Fruit fly (Drosophila melanogaster) whole organism, adult: ENCODE results near the gene vvl.
A peak's percentile ranks its signal among the peaks of the same experiment; 100 is the strongest.

Experiments used
- CG11617 ChIP-seq: fragments of 200-800 bp; sonication (Bioruptor generic); optimal IDR thresholded peaks from 2 replicates; lab custom pipeline; 2017; ENCODE audit warnings: mild to moderate bottlenecking, missing biosample characterization, missing genetic modification reagents, missing genetic modification characterization
- CG12768 ChIP-seq: fragments of 200-800 bp; sonication (Bioruptor generic); optimal IDR thresholded peaks from 2 replicates; lab custom pipeline; 2017; ENCODE audit warnings: missing biosample characterization, missing genetic modification characterization, mild to moderate bottlenecking, moderate library complexity, missing genetic modification reagents
- CG14711 ChIP-seq: fragments of 200-800 bp; sonication (Bioruptor generic); optimal IDR thresholded peaks from 2 replicates; lab custom pipeline; 2018; ENCODE audit warnings: missing biosample characterization, mild to moderate bottlenecking, missing genetic modification characterization, moderate library complexity
- CG1620 ChIP-seq: fragments of 200-800 bp; sonication (Bioruptor generic); optimal IDR thresholded peaks from 2 replicates; lab custom pipeline; 2016; ENCODE audit warnings: missing biosample characterization, missing genetic modification characterization
- CG33017 ChIP-seq: fragments of 200-800 bp; sonication (Bioruptor generic); optimal IDR thresholded peaks from 2 replicates; lab custom pipeline; 2018; ENCODE audit warnings: missing biosample characterization, mild to moderate bottlenecking, missing genetic modification characterization, moderate library complexity
- CG5204 ChIP-seq: fragments of 200-800 bp; sonication (Bioruptor generic); optimal IDR thresholded peaks from 2 replicates; lab custom pipeline; 2016; ENCODE audit warnings: missing biosample characterization, missing genetic modification characterization
- CG7045 ChIP-seq: fragments of 200-800 bp; sonication (Bioruptor generic); optimal IDR thresholded peaks from 2 replicates; lab custom pipeline; 2017; ENCODE audit warnings: missing biosample characterization, mild to moderate bottlenecking, missing genetic modification characterization
- CG7101 ChIP-seq: fragments of 200-800 bp; sonication (Bioruptor generic); optimal IDR thresholded peaks from 2 replicates; lab custom pipeline; 2018; ENCODE audit warnings: missing biosample characterization, mild to moderate bottlenecking, missing genetic modification characterization, moderate library complexity
- Clk ChIP-seq: fragments of 200-800 bp; sonication (Bioruptor generic); optimal IDR thresholded peaks from 2 replicates; lab custom pipeline; 2017; ENCODE audit warnings: missing biosample characterization, missing genetic modification characterization
- Crg-1 ChIP-seq: fragments of 200-800 bp; sonication (Bioruptor generic); optimal IDR thresholded peaks from 2 replicates; lab custom pipeline; 2016; ENCODE audit warnings: missing biosample characterization, missing genetic modification characterization
- Hr96 ChIP-seq: fragments of 200-800 bp; sonication (Bioruptor generic); optimal IDR thresholded peaks from 2 replicates; lab custom pipeline; 2016; ENCODE audit warnings: missing biosample characterization, missing genetic modification characterization
- Mnt ChIP-seq: fragments of 200-800 bp; sonication (Bioruptor generic); optimal IDR thresholded peaks from 2 replicates; lab custom pipeline; 2016; ENCODE audit warnings: missing biosample characterization, mild to moderate bottlenecking, missing genetic modification characterization
- bab1 ChIP-seq: fragments of 200-800 bp; sonication (Bioruptor generic); optimal IDR thresholded peaks from 3 replicates; lab custom pipeline; 2019; ENCODE audit warnings: missing biosample characterization, mild to moderate bottlenecking, missing genetic modification characterization, moderate library complexity
- cic ChIP-seq: fragments of 200-800 bp; sonication (Bioruptor generic); optimal IDR thresholded peaks from 2 replicates; lab custom pipeline; 2017; ENCODE audit warnings: missing biosample characterization, mild to moderate bottlenecking, missing genetic modification characterization, moderate library complexity
- cnc ChIP-seq, 2 experiments: fragments of >200 bp; optimal IDR thresholded peaks; 2 replicates each; lab custom pipeline; 2017
- kay ChIP-seq: fragments of 200-800 bp; sonication (Bioruptor generic); peaks from one replicate; lab custom pipeline; 2016; ENCODE audit warnings: missing biosample characterization, missing genetic modification characterization, borderline replicate concordance
- ovo ChIP-seq: fragments of 200-800 bp; sonication (Bioruptor generic); optimal IDR thresholded peaks from 2 replicates; lab custom pipeline; 2016; ENCODE audit warnings: missing biosample characterization, missing genetic modification characterization
- pad ChIP-seq: fragments of 200-800 bp; sonication (Bioruptor generic); optimal IDR thresholded peaks from 3 replicates; lab custom pipeline; 2017; ENCODE audit warnings: missing biosample characterization, missing genetic modification characterization, mild to moderate bottlenecking, moderate library complexity, missing genetic modification reagents
- tj ChIP-seq: fragments of 200-800 bp; sonication (Bioruptor generic); optimal IDR thresholded peaks from 3 replicates; lab custom pipeline; 2017; ENCODE audit warnings: missing biosample characterization, mild to moderate bottlenecking, missing genetic modification characterization, moderate library complexity
- toe ChIP-seq: fragments of 200-800 bp; sonication (Bioruptor generic); optimal IDR thresholded peaks from 2 replicates; lab custom pipeline; 2016; ENCODE audit warnings: missing biosample characterization, missing genetic modification characterization

vvl gene

DNA sequence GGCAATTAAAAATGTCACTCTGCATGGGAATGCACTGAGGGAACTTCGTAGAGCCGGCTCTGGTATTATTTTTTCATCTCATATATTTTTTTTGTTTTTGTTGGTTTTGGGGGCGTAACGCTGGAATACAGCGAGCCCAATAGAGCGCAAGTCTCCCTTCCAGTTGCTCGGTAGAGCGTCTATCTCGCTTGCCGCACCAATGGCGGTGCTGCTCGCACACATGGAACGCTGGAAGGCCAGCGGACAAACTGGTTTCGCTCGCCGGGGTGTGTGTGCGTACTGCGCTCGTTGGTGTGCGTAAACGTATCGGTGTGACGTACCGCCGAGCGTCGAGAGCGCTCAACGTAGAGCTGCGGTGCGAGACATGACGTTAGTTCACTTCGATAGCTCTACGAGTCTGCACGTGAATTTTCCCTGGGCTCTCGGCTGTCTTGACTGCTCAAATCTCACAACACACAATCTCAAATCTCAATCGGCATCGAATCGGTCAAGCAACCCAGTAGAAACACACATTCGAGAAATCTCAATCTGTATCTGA, at the start of gene vvl:
TSS of gene vvl (plus strand) at position 371 of the 538 bp plus-strand sequence.
- TF ChIP-seq CG7045 (GFP tag; lab: Kevin White, UChicago) = no peak
- no peak for TF ChIP-seq cic (GFP tag; lab: Kevin White, UChicago)
- TF ChIP-seq Hr96 (GFP tag; lab: Kevin White, UChicago) = peak; percentile 6

dm6 chr3L:6742110-6742718, 47.7 kb upstream of the vvl start:
- TF ChIP-seq toe (peak; percentile 35), CG7045 (GFP tag; lab: Kevin White, UChicago) (peak; percentile 11), Hr96 (GFP tag; lab: Kevin White, UChicago) (no peak), pad (GFP tag; lab: Kevin White, UChicago) (peak; percentile 88), CG7101 (tag; lab: Kevin White, UChicago) (no peak), kay (no peak), Clk (GFP tag; lab: Kevin White, UChicago) (peak; percentile 42), bab1 (no peak), Mnt (GFP tag; lab: Kevin White, UChicago) (peak; percentile 94), tj (GFP tag; lab: Kevin White, UChicago) (peak; percentile 40), CG1620 (GFP tag; lab: Kevin White, UChicago) (no peak), CG5204 (GFP tag; lab: Kevin White, UChicago) (no peak), cnc (optimal IDR thresholded peaks at IDR 0.05; lab: Kevin White, UChicago) (no peak), CG33017 (tag; lab: Kevin White, UChicago) (peak; percentile 8), ovo (GFP tag; lab: Kevin White, UChicago) (peak; percentile 5), cic (GFP tag; lab: Kevin White, UChicago) (peak; percentile 92), CG12768 (GFP tag; lab: Kevin White, UChicago) (no peak), CG14711 (tag; lab: Kevin White, UChicago) (no peak), CG11617 (GFP tag; lab: Kevin White, UChicago) (no peak), Crg-1 (GFP tag; lab: Kevin White, UChicago) (no peak)

DNA sequence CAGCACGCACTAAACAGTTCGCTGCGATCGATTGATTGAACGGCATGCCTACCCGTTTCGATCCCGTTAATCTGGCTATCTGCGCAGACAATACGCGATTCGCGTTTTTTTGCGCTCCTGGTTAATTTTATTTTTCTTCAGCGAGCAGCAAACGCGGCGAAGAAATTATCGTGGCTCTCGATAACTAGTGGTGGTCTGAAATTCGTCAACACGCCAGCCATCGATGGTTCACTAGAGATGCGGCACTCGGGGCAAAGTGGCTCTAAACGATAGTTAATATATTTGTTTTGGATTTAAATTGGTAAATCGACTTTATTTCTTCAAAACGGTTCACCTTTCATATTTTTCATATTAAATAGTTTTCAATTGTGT, 47.0 kb upstream of the vvl start, which contains the start of gene dikar:
TSS of gene dikar (minus strand) at position 191 of the 372 bp plus-strand sequence.
- no peak for TF ChIP-seq Crg-1 (GFP tag; lab: Kevin White, UChicago)
- TF ChIP-seq Hr96 (GFP tag; lab: Kevin White, UChicago) = peak; percentile 58
- TF ChIP-seq cnc (optimal IDR thresholded peaks at IDR 0.05; lab: Kevin White, UChicago) = no peak
- TF ChIP-seq CG14711 (tag; lab: Kevin White, UChicago) = peak; percentile 11
- no peak for TF ChIP-seq tj (GFP tag; lab: Kevin White, UChicago)
- no peak for TF ChIP-seq CG12768 (GFP tag; lab: Kevin White, UChicago)
- peak; percentile 67 for TF ChIP-seq toe
- no peak for TF ChIP-seq cic (GFP tag; lab: Kevin White, UChicago)
- no peak for TF ChIP-seq Mnt (GFP tag; lab: Kevin White, UChicago)
- TF ChIP-seq bab1 = peak; percentile 52
- peak; percentile 42 for TF ChIP-seq CG7101 (tag; lab: Kevin White, UChicago)
- no peak for TF ChIP-seq Clk (GFP tag; lab: Kevin White, UChicago)
- TF ChIP-seq CG7045 (GFP tag; lab: Kevin White, UChicago) = peak; percentile 27
- peak; percentile 75 for TF ChIP-seq CG5204 (GFP tag; lab: Kevin White, UChicago)
- peak; percentile 70 for TF ChIP-seq CG1620 (GFP tag; lab: Kevin White, UChicago)
- no peak for TF ChIP-seq CG33017 (tag; lab: Kevin White, UChicago)
- TF ChIP-seq CG11617 (GFP tag; lab: Kevin White, UChicago) = no peak
- TF ChIP-seq pad (GFP tag; lab: Kevin White, UChicago) = no peak
- TF ChIP-seq ovo (GFP tag; lab: Kevin White, UChicago) = peak; percentile 14
- no peak for TF ChIP-seq kay

- TF ChIP-seq cic (GFP tag; lab: Kevin White, UChicago) (peak; percentile 43), tj (GFP tag; lab: Kevin White, UChicago) (peak; percentile 25), Mnt (GFP tag; lab: Kevin White, UChicago) (peak; percentile 89), kay (no peak), pad (GFP tag; lab: Kevin White, UChicago) (peak; percentile 95), CG12768 (GFP tag; lab: Kevin White, UChicago) (peak; percentile 8), Crg-1 (GFP tag; lab: Kevin White, UChicago) (no peak), CG7101 (tag; lab: Kevin White, UChicago) (no peak), Hr96 (GFP tag; lab: Kevin White, UChicago) (peak; percentile 35), CG33017 (tag; lab: Kevin White, UChicago) (peak; percentile 94), CG5204 (GFP tag; lab: Kevin White, UChicago) (peak; percentile 46), CG14711 (tag; lab: Kevin White, UChicago) (no peak), toe (peak; percentile 31), cnc (optimal IDR thresholded peaks at IDR 0.05; lab: Kevin White, UChicago) (no peak), Clk (GFP tag; lab: Kevin White, UChicago) (peak; percentile 17), CG11617 (GFP tag; lab: Kevin White, UChicago) (peak; percentile 71), ovo (GFP tag; lab: Kevin White, UChicago) (peak; percentile 43), bab1 (peak; percentile 6), CG1620 (GFP tag; lab: Kevin White, UChicago) (peak; percentile 51), CG7045 (GFP tag; lab: Kevin White, UChicago) (peak; percentile 25)
Measured at dm6 chr3L:6743346-6744165, 46.4 kb upstream of the vvl start.
